Fruit fly (Drosophila melanogaster) whole organism, embryonic: ENCODE measurements around the gene M6.
A peak's percentile ranks its signal among the peaks of the same experiment; 100 is the strongest.

Experiments used
- Awh ChIP-seq: fragments of 200-800 bp; sonication (Bioruptor generic); IDR thresholded peaks from 2 replicates; pipeline ENCODE4, ENCODE4 v1.3.6; 2022; ENCODE audit warnings: missing biosample characterization, missing genetic modification characterization
- Bgb ChIP-seq: fragments of 200-800 bp; sonication (Bioruptor generic); IDR thresholded peaks from 2 replicates; pipeline ENCODE4 v1.3.6; 2022; ENCODE audit warnings: missing biosample characterization, missing genetic modification characterization; ENCODE audit not compliant: partially characterized antibody
- CG10274 ChIP-seq: fragments of 200-800 bp; sonication (Bioruptor generic); optimal IDR thresholded peaks from 3 replicates; lab custom pipeline; 2017; ENCODE audit warnings: missing biosample characterization, mild to moderate bottlenecking, missing genetic modification characterization
- CG10462 ChIP-seq: fragments of 200-800 bp; sonication (Bioruptor generic); optimal IDR thresholded peaks from 2 replicates; lab custom pipeline; 2016; ENCODE audit warnings: missing biosample characterization, missing genetic modification characterization
- CG10959 ChIP-seq: fragments of 200-800 bp; sonication (Bioruptor generic); IDR thresholded peaks from 2 replicates; pipeline ENCODE4 v1.3.6; 2022; ENCODE audit warnings: missing biosample characterization, missing genetic modification characterization
- CG12236 ChIP-seq: fragments of 200-800 bp; sonication (Bioruptor generic); optimal IDR thresholded peaks from 2 replicates; lab custom pipeline; 2016; ENCODE audit warnings: missing biosample characterization, missing genetic modification characterization
- CG13775 ChIP-seq: fragments of 200-800 bp; sonication (Bioruptor generic); optimal IDR thresholded peaks from 3 replicates; lab custom pipeline; 2017; ENCODE audit warnings: missing biosample characterization, mild to moderate bottlenecking, missing genetic modification characterization
- CG14050 ChIP-seq: fragments of 200-800 bp; sonication (Bioruptor generic); IDR thresholded peaks from 3 replicates; pipeline ENCODE4 v1.3.6; 2022; ENCODE audit warnings: missing biosample characterization, missing genetic modification characterization
- CG2678 ChIP-seq: fragments of 200-800 bp; sonication (Bioruptor generic); optimal IDR thresholded peaks from 3 replicates; lab custom pipeline; 2019; ENCODE audit warnings: missing biosample characterization, mild to moderate bottlenecking, missing genetic modification characterization, moderate library complexity
- CG31365 ChIP-seq: fragments of 200-800 bp; sonication (Bioruptor generic); optimal IDR thresholded peaks from 2 replicates; lab custom pipeline; 2018; ENCODE audit warnings: missing biosample characterization, mild to moderate bottlenecking, missing genetic modification characterization
- CG33557 ChIP-seq: fragments of 200-800 bp; sonication (Bioruptor generic); optimal IDR thresholded peaks from 2 replicates; lab custom pipeline; 2019; ENCODE audit warnings: missing biosample characterization, mild to moderate bottlenecking, missing genetic modification characterization, moderate library complexity
- CG34224 ChIP-seq: fragments of 200-800 bp; sonication (Bioruptor generic); IDR thresholded peaks from 3 replicates; pipeline ENCODE4 v1.3.6; 2022; ENCODE audit warnings: missing biosample characterization, missing genetic modification characterization; ENCODE audit not compliant: partially characterized antibody
- CG4328 ChIP-seq: fragments of 200-800 bp; sonication (Bioruptor generic); optimal IDR thresholded peaks from 3 replicates; lab custom pipeline; 2017; ENCODE audit warnings: missing biosample characterization, missing genetic modification reagents, missing genetic modification characterization
- CG6654 ChIP-seq: fragments of 200-800 bp; sonication (Bioruptor generic); optimal IDR thresholded peaks from 2 replicates; lab custom pipeline; 2017; ENCODE audit warnings: missing biosample characterization, mild to moderate bottlenecking, missing genetic modification characterization
- CG7372 ChIP-seq: fragments of 200-800 bp; sonication (Bioruptor generic); IDR thresholded peaks from 2 replicates; pipeline ENCODE4 v1.3.6; 2022; ENCODE audit warnings: missing biosample characterization, missing genetic modification characterization
- CG7963 ChIP-seq: fragments of 200-800 bp; sonication (Bioruptor generic); IDR thresholded peaks from 3 replicates; pipeline ENCODE4 v1.3.6; 2022; ENCODE audit warnings: missing biosample characterization, missing genetic modification characterization; ENCODE audit not compliant: partially characterized antibody
- CG8089 ChIP-seq: fragments of 200-800 bp; sonication (Bioruptor generic); optimal IDR thresholded peaks from 3 replicates; lab custom pipeline; 2016; ENCODE audit warnings: missing biosample characterization, missing genetic modification characterization
- CG8281 ChIP-seq: fragments of 200-800 bp; sonication (Bioruptor generic); optimal IDR thresholded peaks from 2 replicates; lab custom pipeline; 2018; ENCODE audit warnings: missing biosample characterization, mild to moderate bottlenecking, missing genetic modification characterization, moderate library complexity
- CG8388 ChIP-seq: fragments of 200-800 bp; sonication (Bioruptor generic); optimal IDR thresholded peaks from 2 replicates; lab custom pipeline; 2019; ENCODE audit warnings: missing biosample characterization, mild to moderate bottlenecking, missing genetic modification characterization, moderate library complexity
- CG8944 ChIP-seq: fragments of 200-800 bp; sonication (Bioruptor generic); optimal IDR thresholded peaks from 3 replicates; lab custom pipeline; 2016; ENCODE audit warnings: missing biosample characterization, missing genetic modification characterization
- CG9437 ChIP-seq: fragments of 200-800 bp; sonication (Bioruptor generic); optimal IDR thresholded peaks from 2 replicates; lab custom pipeline; 2018; ENCODE audit warnings: missing biosample characterization, mild to moderate bottlenecking, missing genetic modification characterization
- Dfd ChIP-seq, 2 experiments: fragments of >200 bp; optimal IDR thresholded peaks; 2 replicates each; lab custom pipeline; 2017; ENCODE audit warnings: missing biosample characterization in 2 of 2, missing genetic modification characterization in 2 of 2
- Hand ChIP-seq: fragments of 200-800 bp; sonication (Bioruptor generic); optimal IDR thresholded peaks from 2 replicates; lab custom pipeline; 2017; ENCODE audit warnings: mild to moderate bottlenecking, missing biosample characterization, missing genetic modification reagents, missing genetic modification characterization
- HmgZ ChIP-seq: fragments of 200-800 bp; sonication (Bioruptor generic); optimal IDR thresholded peaks from 2 replicates; lab custom pipeline; 2018; ENCODE audit warnings: missing biosample characterization, mild to moderate bottlenecking, missing genetic modification characterization
- NK7.1 ChIP-seq: fragments of 200-800 bp; sonication (Bioruptor generic); optimal IDR thresholded peaks from 3 replicates; lab custom pipeline; 2016; ENCODE audit warnings: missing biosample characterization, missing genetic modification characterization
- Neu2 ChIP-seq: fragments of 200-800 bp; sonication (Bioruptor generic); optimal IDR thresholded peaks from 3 replicates; lab custom pipeline; 2016; ENCODE audit warnings: missing biosample characterization, missing genetic modification characterization, borderline replicate concordance
- NfI ChIP-seq: fragments of 200-800 bp; sonication (Bioruptor generic); optimal IDR thresholded peaks from 3 replicates; lab custom pipeline; 2018; ENCODE audit warnings: missing biosample characterization, mild to moderate bottlenecking, missing genetic modification characterization, moderate library complexity
- Sry-β ChIP-seq: fragments of 200-800 bp; sonication (Bioruptor generic); optimal IDR thresholded peaks from 2 replicates; lab custom pipeline; 2018; ENCODE audit warnings: missing biosample characterization, mild to moderate bottlenecking, missing genetic modification characterization, moderate library complexity
- Sry-δ ChIP-seq: fragments of 200-800 bp; sonication (Bioruptor generic); optimal IDR thresholded peaks from 2 replicates; lab custom pipeline; 2016; ENCODE audit warnings: missing biosample characterization, missing genetic modification characterization
- Ssrp ChIP-seq: fragments of 200-800 bp; sonication (Bioruptor generic); optimal IDR thresholded peaks from 2 replicates; lab custom pipeline; 2018; ENCODE audit warnings: missing biosample characterization, mild to moderate bottlenecking, missing genetic modification characterization, moderate library complexity
- Stat92E ChIP-seq, 3 experiments: fragments of >200 bp in 2 of 3; fragments of 200-800 bp in 1 of 3; sonication (Bioruptor generic) in 1 of 3; optimal IDR thresholded peaks; 2 replicates each; lab custom pipeline; 2017 to 2019; ENCODE audit warnings: missing biosample characterization in 3 of 3, missing genetic modification characterization in 3 of 3, mild to moderate bottlenecking in 1 of 3, moderate library complexity in 1 of 3
- TFAM ChIP-seq: fragments of 200-800 bp; sonication (Bioruptor generic); optimal IDR thresholded peaks from 2 replicates; lab custom pipeline; 2017; ENCODE audit warnings: missing biosample characterization, missing genetic modification characterization, inconsistent platforms
- Vsx1 ChIP-seq: fragments of 200-800 bp; sonication (Bioruptor generic); optimal IDR thresholded peaks from 2 replicates; lab custom pipeline; 2017; ENCODE audit warnings: missing biosample characterization, mild to moderate bottlenecking, missing genetic modification characterization, missing genetic modification reagents
- ab ChIP-seq: fragments of 200-800 bp; sonication (Bioruptor generic); optimal IDR thresholded peaks from 2 replicates; lab custom pipeline; 2016; ENCODE audit warnings: missing biosample characterization, missing genetic modification characterization
- ase ChIP-seq: fragments of 200-800 bp; sonication (Bioruptor generic); IDR thresholded peaks from 3 replicates; pipeline ENCODE4 v1.3.6; 2022; ENCODE audit warnings: missing biosample characterization, missing genetic modification characterization
- az2 ChIP-seq: fragments of 200-800 bp; sonication (Bioruptor generic); optimal IDR thresholded peaks from 3 replicates; lab custom pipeline; 2016; ENCODE audit warnings: missing biosample characterization, missing genetic modification characterization
- ci ChIP-seq: fragments of 200-800 bp; sonication (Bioruptor generic); IDR thresholded peaks from 3 replicates; pipeline ENCODE4 v1.3.6; 2022; ENCODE audit warnings: missing biosample characterization, missing genetic modification characterization
- exex ChIP-seq: fragments of 200-800 bp; sonication (Bioruptor generic); optimal IDR thresholded peaks from 4 replicates; lab custom pipeline; 2018; ENCODE audit warnings: missing biosample characterization, mild to moderate bottlenecking, missing genetic modification characterization, moderate library complexity
- jigr1 ChIP-seq: fragments of 200-800 bp; sonication (Bioruptor generic); IDR thresholded peaks from 3 replicates; pipeline ENCODE4 v1.3.6; 2022; ENCODE audit warnings: missing biosample characterization, missing genetic modification characterization
- klu ChIP-seq: fragments of 200-800 bp; sonication (Bioruptor generic); IDR thresholded peaks from 2 replicates; pipeline ENCODE4 v1.3.6; 2022; ENCODE audit warnings: missing biosample characterization, missing genetic modification characterization
- onecut ChIP-seq: fragments of 200-800 bp; sonication (Bioruptor generic); IDR thresholded peaks from 2 replicates; pipeline ENCODE4 v1.3.6; 2022; ENCODE audit warnings: missing biosample characterization, missing genetic modification characterization
- psq ChIP-seq: fragments of 200-800 bp; sonication (Bioruptor generic); optimal IDR thresholded peaks from 2 replicates; lab custom pipeline; 2017; ENCODE audit warnings: missing biosample characterization, missing genetic modification characterization
- run ChIP-seq: fragments of 200-800 bp; sonication (Bioruptor generic); optimal IDR thresholded peaks from 3 replicates; lab custom pipeline; 2018; ENCODE audit warnings: missing biosample characterization, mild to moderate bottlenecking, missing genetic modification characterization
- salm ChIP-seq: fragments of 200-800 bp; sonication (Bioruptor generic); optimal IDR thresholded peaks from 2 replicates; lab custom pipeline; 2018; ENCODE audit warnings: missing biosample characterization, mild to moderate bottlenecking, missing genetic modification characterization
- sna ChIP-seq: fragments of 200-800 bp; sonication (Bioruptor generic); IDR thresholded peaks from 2 replicates; pipeline ENCODE4 v1.3.6; 2022; ENCODE audit warnings: missing biosample characterization, missing genetic modification characterization; ENCODE audit not compliant: partially characterized antibody
- sob ChIP-seq: fragments of 200-800 bp; sonication (Bioruptor generic); IDR thresholded peaks from 2 replicates; pipeline ENCODE4 v1.3.6; 2022; ENCODE audit warnings: missing biosample characterization, missing genetic modification characterization
- sug ChIP-seq: fragments of 200-800 bp; optimal IDR thresholded peaks from 2 replicates; lab custom pipeline; 2019; ENCODE audit warnings: missing biosample characterization, mild to moderate bottlenecking, missing genetic modification characterization, moderate library complexity
- tin ChIP-seq: fragments of 200-800 bp; sonication (Bioruptor generic); optimal IDR thresholded peaks from 3 replicates; lab custom pipeline; 2016; ENCODE audit warnings: missing biosample characterization, missing genetic modification characterization
- yki ChIP-seq: fragments of >200 bp; optimal IDR thresholded peaks from 3 replicates; lab custom pipeline; 2018
- zen2 ChIP-seq: fragments of 200-800 bp; sonication (Bioruptor generic); IDR thresholded peaks from 3 replicates; pipeline ENCODE4 v1.3.6; 2022; ENCODE audit warnings: missing biosample characterization, missing genetic modification characterization; ENCODE audit not compliant: partially characterized antibody

Gene M6

dm6 chr3L:21507354-21507928, at the start of gene M6, which contains the start of gene Glg1 (continued):
- TF ChIP-seq CG8281 (tag; lab: Kevin White, UChicago), result no peak
- no peak for TF ChIP-seq Dfd (GFP tag; optimal IDR thresholded peaks at IDR 0.05; lab: Kevin White, UChicago)
- TF ChIP-seq CG13775, result peak; percentile 72
- no peak for TF ChIP-seq CG14050
- no peak for TF ChIP-seq jigr1 (GFP tag; lab: Robert Waterston, UW)
- TF ChIP-seq CG34224 (GFP tag; lab: Robert Waterston, UW), result peak; percentile 89
- peak; percentile 90 for TF ChIP-seq CG7963 (GFP tag; lab: Robert Waterston, UW)
- TF ChIP-seq sob (GFP tag; lab: Robert Waterston, UW), result peak; percentile 69
- TF ChIP-seq ab (GFP tag; lab: Kevin White, UChicago), result peak; percentile 13
- peak; percentile 54; the same call in 1 of the 2 replicates for TF ChIP-seq CG7372 (GFP tag; lab: Robert Waterston, UW)
- peak; percentile 55 for TF ChIP-seq Ssrp (tag; lab: Kevin White, UChicago)
- TF ChIP-seq CG9437 (GFP tag; lab: Kevin White, UChicago), result peak; percentile 38
- peak; percentile 38 for TF ChIP-seq CG10462 (GFP tag; lab: Kevin White, UChicago)
- TF ChIP-seq CG8944 (GFP tag; lab: Kevin White, UChicago), result peak; percentile 58
- TF ChIP-seq onecut (GFP tag; lab: Robert Waterston, UW), result peak; percentile 58
- TF ChIP-seq tin (GFP tag; lab: Kevin White, UChicago), result peak; percentile 60
- TF ChIP-seq CG12236, result peak; percentile 6
- TF ChIP-seq HmgZ (tag; lab: Kevin White, UChicago), result peak; percentile 72
- TF ChIP-seq CG8388 (GFP tag; lab: Kevin White, UChicago), result peak; percentile 40
- no peak for TF ChIP-seq run
- TF ChIP-seq exex (tag; lab: Kevin White, UChicago), result peak; percentile 34
- TF ChIP-seq CG31365 (tag; lab: Kevin White, UChicago), result no peak
- TF ChIP-seq Neu2 (GFP tag; lab: Kevin White, UChicago), result peak; percentile 99
- TF ChIP-seq Stat92E (GFP tag; optimal IDR thresholded peaks at IDR 0.05; lab: Kevin White, UChicago), result peak in 1 of 3 experiments; percentile 53
- TF ChIP-seq Awh (GFP tag; lab: Robert Waterston, UW), result no peak
- TF ChIP-seq zen2 (GFP tag; lab: Robert Waterston, UW), result peak; percentile 74
- no peak for TF ChIP-seq TFAM (GFP tag; lab: Kevin White, UChicago)
- peak; percentile 19 for TF ChIP-seq psq (GFP tag; lab: Kevin White, UChicago)
- TF ChIP-seq sug, result peak; percentile 74
- no peak for TF ChIP-seq CG10274 (GFP tag; lab: Kevin White, UChicago)
- peak; percentile 17 for TF ChIP-seq CG8089 (GFP tag; lab: Kevin White, UChicago)
- TF ChIP-seq CG6654 (GFP tag; lab: Kevin White, UChicago), result no peak
- TF ChIP-seq salm, result no peak
- TF ChIP-seq az2 (GFP tag; lab: Kevin White, UChicago), result peak; percentile 69
- no peak for TF ChIP-seq klu (GFP tag; lab: Robert Waterston, UW)
- no peak for TF ChIP-seq Vsx1 (GFP tag; lab: Kevin White, UChicago)
- TF ChIP-seq CG33557 (GFP tag; lab: Kevin White, UChicago), result peak; percentile 54
- peak; percentile 29 for TF ChIP-seq CG4328
- peak; percentile 95 for TF ChIP-seq sna (GFP tag; lab: Robert Waterston, UW)
- TF ChIP-seq yki (lab: Kevin White, UChicago), result no peak
- peak; percentile 86 for TF ChIP-seq Sry-δ (GFP tag; lab: Kevin White, UChicago)
- peak; percentile 77 for TF ChIP-seq CG2678 (tag; lab: Kevin White, UChicago)
- TF ChIP-seq NfI (GFP tag; lab: Kevin White, UChicago), result peak; percentile 69
- TF ChIP-seq ci (GFP tag; lab: Robert Waterston, UW), result peak; percentile 43; the same call in 1 of the 3 replicates
- TF ChIP-seq CG10959, result no peak
- peak; percentile 94 for TF ChIP-seq Bgb
- TF ChIP-seq NK7.1, result no peak
- peak; percentile 74 for TF ChIP-seq Sry-β
- TF ChIP-seq ase (GFP tag; lab: Robert Waterston, UW), result peak; percentile 57; the same call in 2 of the 3 replicates
- no peak for TF ChIP-seq Hand (GFP tag; lab: Kevin White, UChicago)
